Worm (Caenorhabditis elegans): ENCODE data around the gene ZK1240.1.

Gene ZK1240.1

DNA sequence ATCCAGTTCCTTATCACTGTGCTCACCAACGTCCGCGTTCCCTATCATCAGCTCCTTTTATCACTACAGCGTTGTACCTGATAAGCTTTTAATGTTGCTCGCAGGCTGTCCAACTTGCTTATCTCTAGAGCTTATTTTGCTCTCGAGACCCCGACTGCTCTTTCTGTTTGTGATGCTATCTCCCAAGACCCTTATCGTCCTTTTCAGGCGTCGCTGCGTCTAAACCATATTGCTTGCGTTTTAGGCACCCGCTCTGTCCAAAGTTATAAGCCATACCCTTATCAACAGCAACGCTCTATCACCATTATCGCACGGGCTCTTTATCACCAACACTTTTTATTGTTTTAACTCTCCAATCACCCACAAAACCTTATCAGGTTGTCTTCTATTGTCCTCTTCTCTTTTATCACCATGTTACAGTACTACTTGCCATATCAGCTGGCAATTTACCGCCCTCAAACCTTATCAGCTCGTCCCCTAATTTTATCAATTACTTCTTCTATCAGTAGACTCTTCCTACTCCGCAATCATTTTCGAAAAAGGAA is 49.3 kb downstream of the ZK1240.1 start (continued):
- TF ChIP-seq ztf-11 (tag; optimal IDR thresholded peaks at IDR 0.05) = no peak
- TF ChIP-seq hpl-2 (GFP tag; optimal IDR thresholded peaks at IDR 0.05) = peak; percentile 34
- no peak for TF ChIP-seq nhr-84 (tag; optimal IDR thresholded peaks at IDR 0.05)
- no peak for TF ChIP-seq C04F5.9 (tag; optimal IDR thresholded peaks at IDR 0.05)
- no peak for TF ChIP-seq alr-1 (tag; optimal IDR thresholded peaks at IDR 0.05; ENCODE audit: borderline replicate concordance)
- no peak for TF ChIP-seq unc-86 (tag; optimal IDR thresholded peaks at IDR 0.05)
- no peak for TF ChIP-seq hlh-4 (tag; optimal IDR thresholded peaks at IDR 0.05)
- no peak for TF ChIP-seq unc-130 (tag; optimal IDR thresholded peaks at IDR 0.05)
- TF ChIP-seq tbx-2 (tag; optimal IDR thresholded peaks at IDR 0.05) = peak; percentile 19
- peak; percentile 19; the same call in 1 of the 2 replicates for TF ChIP-seq nhr-19 (GFP tag; conservative IDR thresholded peaks at IDR 0.05)
- peak; percentile 90 for TF ChIP-seq pax-3 (tag; optimal IDR thresholded peaks at IDR 0.05)
- no peak for TF ChIP-seq grh-1 (GFP tag; IDR thresholded peaks at IDR 0.05)
- TF ChIP-seq nhr-47 (tag; optimal IDR thresholded peaks at IDR 0.05) = no peak
- TF ChIP-seq tlp-1 (tag; optimal IDR thresholded peaks at IDR 0.05) = peak; percentile 60
- peak; percentile 94 for TF ChIP-seq egl-13 (tag; optimal IDR thresholded peaks at IDR 0.05)
- TF ChIP-seq nhr-20 (tag; optimal IDR thresholded peaks at IDR 0.05) = peak; percentile 58

DNA sequence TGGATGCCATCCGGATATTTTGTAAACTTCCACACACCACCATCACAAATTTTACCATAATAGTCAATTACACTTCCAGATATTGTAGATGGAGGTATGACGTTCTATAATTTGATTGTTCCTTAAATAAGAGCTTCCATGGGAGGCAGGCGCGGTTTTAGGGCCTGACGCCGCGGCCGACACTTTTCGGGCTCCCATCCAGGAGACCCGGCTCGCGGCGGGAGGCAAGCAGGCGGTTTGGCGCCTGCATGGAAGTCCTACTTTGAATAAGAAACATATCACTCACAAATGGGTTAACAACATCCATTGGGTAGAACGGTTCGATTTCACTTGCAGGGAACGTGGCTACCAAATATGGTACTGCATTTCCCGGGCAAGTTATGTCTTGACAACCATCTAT is 50.5 kb downstream of the ZK1240.1 start:
- TF ChIP-seq mep-1 (tag; optimal IDR thresholded peaks at IDR 0.05) (no peak), unc-30 (tag; optimal IDR thresholded peaks at IDR 0.05) (no peak)

DNA sequence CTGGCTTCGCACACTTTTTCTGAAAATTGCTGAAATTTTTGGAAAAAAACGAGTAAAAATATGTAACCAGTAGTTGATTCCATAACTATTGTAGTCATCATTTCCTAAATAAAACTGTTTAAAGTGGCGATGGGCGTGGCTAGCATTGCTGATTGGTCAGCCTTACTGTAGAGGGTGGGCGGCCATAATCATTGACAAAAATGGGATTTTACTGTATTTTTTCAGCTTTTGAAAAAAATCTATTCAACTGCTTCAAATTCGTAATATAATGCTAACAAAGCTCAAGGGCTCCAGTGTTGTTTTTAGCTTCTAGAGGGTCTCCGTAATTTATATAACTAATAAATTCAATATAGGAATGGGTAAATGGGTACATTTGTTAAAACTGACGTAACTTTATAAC is 51.0 kb downstream of the ZK1240.1 start, which contains the start of gene F16G10.7:
F16G10.7 (minus strand) TSS at position 101 of the 400 bp plus-strand sequence.
- no peak for TF ChIP-seq nhr-71 (tag; optimal IDR thresholded peaks at IDR 0.05)
- TF ChIP-seq nhr-20 (tag; optimal IDR thresholded peaks at IDR 0.05) = no peak
- no peak for TF ChIP-seq ceh-63 (GFP tag; optimal IDR thresholded peaks at IDR 0.05)
- TF ChIP-seq alr-1 (tag; optimal IDR thresholded peaks at IDR 0.05; ENCODE audit: borderline replicate concordance) = no peak
- TF ChIP-seq skn-1 (tag; optimal IDR thresholded peaks at IDR 0.05) = no peak
- no peak for TF ChIP-seq fos-1 (tag; optimal IDR thresholded peaks at IDR 0.05)
- no peak for TF ChIP-seq unc-98 (GFP tag; IDR thresholded peaks at IDR 0.05)
- no peak for TF ChIP-seq nhr-19 (GFP tag; conservative IDR thresholded peaks at IDR 0.05)
- no peak for TF ChIP-seq nhr-237 (tag; optimal IDR thresholded peaks at IDR 0.05)
- no peak for TF ChIP-seq jun-1 (tag; optimal IDR thresholded peaks at IDR 0.05)
- no peak for TF ChIP-seq nhr-85 (tag)
- TF ChIP-seq nhr-90 (tag; optimal IDR thresholded peaks at IDR 0.05; ENCODE audit: poor library complexity) = no peak
- no peak for TF ChIP-seq ceh-8 (GFP tag; optimal IDR thresholded peaks at IDR 0.05)
- no peak for TF ChIP-seq mep-1 (tag; optimal IDR thresholded peaks at IDR 0.05)
- TF ChIP-seq lin-39 (tag; optimal IDR thresholded peaks at IDR 0.05) = no peak
- no peak for TF ChIP-seq ceh-88 (GFP tag; IDR thresholded peaks at IDR 0.05)
- TF ChIP-seq rnt-1 (tag; optimal IDR thresholded peaks at IDR 0.05) = no peak

All from whole organism, L1 larva.